Worm (Caenorhabditis elegans) whole organism, L1 larva: ENCODE data around the gene H39E20.1.
"Not testable (repeated sequence)": the region's sequence is repeated elsewhere in the genome, so short reads cannot be mapped to it uniquely, and the experiment has no call there.

Source experiments
- aha-1 ChIP-seq: fragments of 150-350 bp; optimal IDR thresholded peaks from 2 replicates; lab custom pipeline; 2014; ENCODE audit warnings: missing biosample characterization, missing genetic modification characterization
- aly-2 ChIP-seq: fragments of 150-350 bp; optimal IDR thresholded peaks from 2 replicates; lab custom pipeline; 2014; ENCODE audit warnings: missing biosample characterization, missing genetic modification characterization
- ama-1 ChIP-seq: fragments of 150-350 bp; optimal IDR thresholded peaks from 2 replicates; lab custom pipeline; 2014
- blmp-1 ChIP-seq: fragments of 150-350 bp; optimal IDR thresholded peaks from 2 replicates; lab custom pipeline; 2014; ENCODE audit warnings: missing biosample characterization, missing genetic modification characterization
- ceh-82 ChIP-seq, 3 experiments: fragments of 150-350 bp in 1 of 3; sonication (generic microtip) in 2 of 3; optimal IDR thresholded peaks; 2 replicates each; lab custom pipeline; 2014 to 2017; ENCODE audit warnings: missing biosample characterization in 3 of 3, missing genetic modification characterization in 3 of 3
- ceh-88 ChIP-seq: fragments of 200-800 bp; sonication (Bioruptor generic); IDR thresholded peaks from 2 replicates; pipeline ENCODE4 v1.3.6; 2022; ENCODE audit warnings: missing genetic modification characterization, missing compliant biosample characterization
- dpl-1 ChIP-seq, 3 experiments: fragments of 150-350 bp in 2 of 3; sonication (generic microtip) in 1 of 3; optimal IDR thresholded peaks; 2 replicates each; lab custom pipeline; 2014 to 2017; ENCODE audit warnings: missing biosample characterization in 3 of 3, missing genetic modification characterization in 3 of 3, missing genetic modification reagents in 3 of 3
- dsc-1 ChIP-seq: sonication (generic microtip); optimal IDR thresholded peaks from 2 replicates; lab custom pipeline; 2016; ENCODE audit warnings: mild to moderate bottlenecking, missing genetic modification characterization, missing compliant biosample characterization
- efl-1 ChIP-seq, 4 experiments: fragments of 150-350 bp; optimal IDR thresholded peaks in 3 of 4; peaks in 1 of 4; 1 replicate in 1 of 4; 2 replicates in 3 of 4; lab custom pipeline; 2014; ENCODE audit warnings: missing biosample characterization in 2 of 4, missing genetic modification characterization in 2 of 4, missing genetic modification reagents in 2 of 4
- egl-13 ChIP-seq: sonication (generic microtip); optimal IDR thresholded peaks from 2 replicates; lab custom pipeline; 2016; ENCODE audit warnings: missing genotype, missing genetic modification reagents, missing genetic modification characterization, missing compliant biosample characterization
- ets-5 ChIP-seq: fragments of 200-800 bp; sonication (Bioruptor generic); IDR thresholded peaks from 2 replicates; pipeline ENCODE4 v1.3.6; 2022; ENCODE audit warnings: missing genetic modification characterization, missing compliant biosample characterization
- fkh-10 ChIP-seq: sonication (generic microtip); optimal IDR thresholded peaks from 2 replicates; lab custom pipeline; 2017; ENCODE audit warnings: missing biosample characterization, missing genetic modification reagents, missing genetic modification characterization
- fkh-8 ChIP-seq: sonication (generic microtip); optimal IDR thresholded peaks from 2 replicates; lab custom pipeline; 2016; ENCODE audit warnings: mild to moderate bottlenecking, missing genetic modification characterization, missing compliant biosample characterization
- grh-1 ChIP-seq: fragments of 200-800 bp; sonication (Bioruptor generic); IDR thresholded peaks from 2 replicates; pipeline ENCODE4 v1.3.6; 2022; ENCODE audit warnings: missing genetic modification reagents, missing genetic modification characterization, missing compliant biosample characterization
- hlh-4 ChIP-seq: sonication (generic microtip); optimal IDR thresholded peaks from 2 replicates; lab custom pipeline; 2016; ENCODE audit warnings: mild to moderate bottlenecking, missing genetic modification characterization, missing compliant biosample characterization
- hpl-2 ChIP-seq: fragments of 150-350 bp; optimal IDR thresholded peaks from 2 replicates; lab custom pipeline; 2014; ENCODE audit warnings: missing biosample characterization, missing genetic modification reagents, missing genetic modification characterization
- irx-1 ChIP-seq: sonication (generic microtip); optimal IDR thresholded peaks from 2 replicates; lab custom pipeline; 2016; ENCODE audit warnings: missing genetic modification characterization, missing compliant biosample characterization
- isw-1 ChIP-seq: fragments of 200-800 bp; sonication (Bioruptor generic); IDR thresholded peaks from 2 replicates; pipeline ENCODE4 v1.3.6; 2022; ENCODE audit warnings: missing genetic modification characterization, missing compliant biosample characterization
- jun-1 ChIP-seq: fragments of 150-350 bp; optimal IDR thresholded peaks from 2 replicates; lab custom pipeline; 2014; ENCODE audit warnings: missing biosample characterization, missing genetic modification reagents, missing genetic modification characterization
- lin-13 ChIP-seq: fragments of 150-350 bp; optimal IDR thresholded peaks from 2 replicates; lab custom pipeline; 2014; ENCODE audit warnings: missing biosample characterization, missing genetic modification reagents, missing genetic modification characterization
- lin-14 ChIP-seq: fragments of 200-800 bp; sonication (Bioruptor generic); optimal IDR thresholded peaks from 2 replicates; lab custom pipeline; 2018; ENCODE audit warnings: mild to moderate bottlenecking, missing genetic modification characterization, moderate library complexity, missing compliant biosample characterization
- lin-35 ChIP-seq, 2 experiments: fragments of 150-350 bp; optimal IDR thresholded peaks; 2 replicates each; lab custom pipeline; 2014; ENCODE audit warnings: missing biosample characterization in 2 of 2, missing genetic modification characterization in 2 of 2, missing genetic modification reagents in 2 of 2
- lir-3 ChIP-seq: sonication (generic microtip); optimal IDR thresholded peaks from 2 replicates; lab custom pipeline; 2016; ENCODE audit warnings: mild to moderate bottlenecking, missing genetic modification characterization, moderate library complexity, missing compliant biosample characterization; ENCODE audit not compliant: poor library complexity
- mab-9 ChIP-seq: fragments of 200-800 bp; sonication (Bioruptor generic); IDR thresholded peaks from 2 replicates; pipeline ENCODE4 v1.3.6; 2022; ENCODE audit warnings: missing genetic modification reagents, missing genetic modification characterization, missing compliant biosample characterization
- mdl-1 ChIP-seq, 2 experiments: fragments of 150-350 bp; optimal IDR thresholded peaks; 2 replicates each; lab custom pipeline; 2014 to 2017; ENCODE audit warnings: missing biosample characterization in 2 of 2, missing genetic modification characterization in 2 of 2, inconsistent platforms in 1 of 2
- mep-1 ChIP-seq: fragments of 150-350 bp; optimal IDR thresholded peaks from 2 replicates; lab custom pipeline; 2014; ENCODE audit warnings: missing biosample characterization, missing genetic modification characterization
- nhr-28 ChIP-seq: fragments of 150-350 bp; optimal IDR thresholded peaks from 2 replicates; lab custom pipeline; 2014; ENCODE audit warnings: missing biosample characterization, missing genetic modification characterization
- nhr-47 ChIP-seq: sonication (generic microtip); optimal IDR thresholded peaks from 2 replicates; lab custom pipeline; 2016; ENCODE audit warnings: mild to moderate bottlenecking, missing genetic modification characterization, moderate library complexity, missing compliant biosample characterization
- nhr-71 ChIP-seq: sonication (generic microtip); optimal IDR thresholded peaks from 2 replicates; lab custom pipeline; 2016; ENCODE audit warnings: mild to moderate bottlenecking, missing genetic modification characterization, moderate library complexity, missing compliant biosample characterization
- nhr-85 ChIP-seq: sonication (generic microtip); peaks from one replicate; lab custom pipeline; 2016; ENCODE audit warnings: missing genetic modification characterization, inconsistent platforms, missing compliant biosample characterization
- nhr-90 ChIP-seq: sonication (generic microtip); optimal IDR thresholded peaks from 2 replicates; lab custom pipeline; 2016; ENCODE audit warnings: mild to moderate bottlenecking, missing genetic modification characterization, missing compliant biosample characterization; ENCODE audit not compliant: poor library complexity
- pax-3 ChIP-seq: fragments of 200-800 bp; sonication (Bioruptor generic); optimal IDR thresholded peaks from 2 replicates; lab custom pipeline; 2018; ENCODE audit warnings: mild to moderate bottlenecking, missing genetic modification characterization, moderate library complexity, missing compliant biosample characterization
- rnt-1 ChIP-seq: sonication (generic microtip); optimal IDR thresholded peaks from 2 replicates; lab custom pipeline; 2016; ENCODE audit warnings: mild to moderate bottlenecking, missing genetic modification characterization, moderate library complexity, missing compliant biosample characterization
- skn-1 ChIP-seq: fragments of 150-350 bp; optimal IDR thresholded peaks from 2 replicates; lab custom pipeline; 2014; ENCODE audit warnings: missing biosample characterization, missing genetic modification characterization
- snu-23 ChIP-seq: sonication (generic microtip); optimal IDR thresholded peaks from 2 replicates; lab custom pipeline; 2016; ENCODE audit warnings: missing genetic modification characterization, missing compliant biosample characterization
- sup-37 ChIP-seq: fragments of 200-800 bp; sonication (Bioruptor generic); optimal IDR thresholded peaks from 2 replicates; lab custom pipeline; 2018; ENCODE audit warnings: mild to moderate bottlenecking, missing genetic modification characterization, missing compliant biosample characterization
- tbx-2 ChIP-seq: sonication (generic microtip); optimal IDR thresholded peaks from 2 replicates; lab custom pipeline; 2016; ENCODE audit warnings: missing genetic modification characterization, missing compliant biosample characterization
- unc-130 ChIP-seq: fragments of 150-350 bp; optimal IDR thresholded peaks from 2 replicates; lab custom pipeline; 2017; ENCODE audit warnings: missing biosample characterization, missing genetic modification characterization, inconsistent platforms
- zip-4 ChIP-seq: fragments of 200-800 bp; sonication (Bioruptor generic); optimal IDR thresholded peaks from 2 replicates; lab custom pipeline; 2018; ENCODE audit warnings: mild to moderate bottlenecking, missing genetic modification characterization, moderate library complexity, missing compliant biosample characterization

The H39E20.1 gene

DNA sequence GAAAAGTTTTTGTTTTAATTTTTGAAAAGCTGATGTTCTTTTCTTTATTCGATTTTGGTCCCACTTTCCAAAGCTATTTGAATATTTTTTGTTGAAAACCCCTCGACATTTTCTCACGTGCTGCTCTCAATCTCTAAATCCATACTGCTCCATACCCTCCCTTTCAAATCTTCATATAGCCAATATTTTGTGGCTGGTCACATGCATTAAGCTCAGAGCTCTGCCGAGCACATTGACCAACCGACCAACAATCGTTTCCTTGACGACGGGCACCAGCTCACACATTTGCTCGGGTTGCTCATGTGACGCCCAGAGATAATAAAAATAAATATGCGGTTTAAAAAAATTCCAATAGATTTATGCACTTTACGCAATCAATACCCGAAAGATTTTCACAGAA, 41.5 kb upstream of the H39E20.1 start (continued):
- TF ChIP-seq mdl-1 (tag; optimal IDR thresholded peaks at IDR 0.05; lab: Kevin White, UChicago) (peak in 1 of 2 experiments; percentile 8), ceh-88 (GFP tag; lab: Robert Waterston, UW) (no peak), egl-13 (tag; lab: Kevin White, UChicago) (peak; percentile 44), skn-1 (tag; lab: Kevin White, UChicago) (peak; percentile 34), nhr-85 (no peak), fkh-10 (peak; percentile 57), aly-2 (tag; lab: Kevin White, UChicago) (no peak)
- TF ChIP-seq, all 84 proteins: peak for 20

DNA sequence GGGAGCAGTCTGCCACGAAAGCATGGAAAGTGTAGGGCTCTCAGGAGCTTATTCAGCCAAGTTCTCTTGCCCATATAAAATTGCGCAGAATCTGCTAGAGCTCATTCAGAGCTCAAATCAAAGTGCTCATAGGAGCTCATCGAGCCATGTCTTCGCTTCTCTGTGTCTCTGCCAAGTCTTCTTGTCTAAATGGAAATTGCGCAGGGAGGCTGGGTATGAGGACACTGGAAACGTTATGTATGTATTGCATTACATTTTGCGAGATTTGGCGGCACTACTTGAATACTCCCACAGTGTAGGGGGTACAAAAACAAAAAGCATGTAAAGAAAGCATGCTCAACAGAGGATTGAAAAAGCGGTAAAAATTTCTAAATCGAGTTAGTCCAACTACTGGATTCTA, 39.7 kb upstream of the H39E20.1 start:
- peak; percentile 43 for TF ChIP-seq fkh-8 (tag; lab: Kevin White, UChicago)
- no peak for TF ChIP-seq ama-1 (lab: Kevin White, UChicago)
- TF ChIP-seq nhr-47, result peak; percentile 68
- peak; percentile 9 for TF ChIP-seq rnt-1 (tag; lab: Kevin White, UChicago)
- peak; percentile 22 for TF ChIP-seq skn-1 (tag; lab: Kevin White, UChicago)
- peak; percentile 18 for TF ChIP-seq snu-23 (GFP tag; lab: Kevin White, UChicago)
- peak; percentile 1 for TF ChIP-seq jun-1
- peak; percentile 55 for TF ChIP-seq fkh-10
- TF ChIP-seq sup-37 (GFP tag; lab: Kevin White, UChicago), result no peak
- peak; percentile 4 for TF ChIP-seq mep-1
- peak; percentile 11 for TF ChIP-seq tbx-2
- peak; percentile 10 to 57 (median 21) for TF ChIP-seq ceh-82 (tag; optimal IDR thresholded peaks at IDR 0.05; lab: Kevin White, UChicago)
- TF ChIP-seq dsc-1, result peak; percentile 53
- no peak for TF ChIP-seq aha-1
- TF ChIP-seq efl-1 (optimal IDR thresholded peaks at IDR 0.05; lab: Kevin White, UChicago), result peak in 1 of 2 experiments; percentile 17
- TF ChIP-seq efl-1 (GFP tag; optimal IDR thresholded peaks at IDR 0.05 in 1 of 2; lab: Kevin White, UChicago), result peak in 1 of 2 experiments; percentile 70

DNA sequence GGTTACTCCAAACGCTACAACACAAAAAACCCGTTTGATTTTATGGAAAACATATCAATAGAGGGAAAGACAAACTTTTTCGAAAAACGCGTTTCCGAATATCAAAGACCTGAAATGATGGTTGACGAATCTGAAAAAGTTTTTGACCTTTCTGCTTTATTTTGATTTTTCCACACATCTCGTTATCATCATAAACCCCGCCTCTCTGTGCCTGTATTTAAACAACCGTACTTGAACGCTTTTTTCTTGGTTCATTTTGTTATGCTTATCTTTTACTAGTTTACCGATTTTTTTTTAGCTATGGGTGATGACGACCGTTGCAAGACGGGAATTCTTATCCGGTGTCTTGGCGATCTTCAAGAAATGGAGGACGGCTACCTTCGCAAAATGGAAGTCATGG, 33.3 kb upstream of the H39E20.1 start, which contains the start of gene F19G12.1:
TSS of gene F19G12.1 (plus strand) at position 301 of the 400 bp plus-strand sequence.
- not testable (repeated sequence) for TF ChIP-seq grh-1 (GFP tag; lab: Robert Waterston, UW); unc-130 (tag; lab: Kevin White, UChicago); fkh-8 (tag; lab: Kevin White, UChicago)

DNA sequence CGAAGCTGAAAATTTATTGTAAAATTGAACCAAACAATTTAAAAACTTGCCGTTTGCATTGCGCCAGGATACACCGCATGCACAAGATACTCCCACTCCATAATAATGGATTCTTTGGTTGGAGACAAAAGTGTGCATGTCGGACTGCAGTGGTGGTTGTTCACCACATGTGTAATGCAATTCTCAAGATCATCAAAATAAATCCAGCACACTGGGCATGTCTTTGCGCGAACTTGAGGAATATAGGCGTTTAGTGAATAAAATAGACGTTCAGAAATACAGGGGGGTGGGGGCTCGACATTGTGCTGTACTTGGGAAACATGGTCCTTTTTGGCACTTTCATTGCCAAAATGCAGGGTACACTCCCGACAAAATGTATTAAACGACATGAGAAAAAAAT, 29.0 kb upstream of the H39E20.1 start, which contains the start of gene F19G12.11:
TSS of gene F19G12.11 (minus strand) at position 101 of the 400 bp plus-strand sequence.
- TF ChIP-seq irx-1 (tag; lab: Kevin White, UChicago), result no peak
- TF ChIP-seq lir-3 (tag; lab: Kevin White, UChicago), result no peak
- TF ChIP-seq nhr-90 (tag; lab: Kevin White, UChicago), result no peak
- TF ChIP-seq dpl-1 (GFP tag; optimal IDR thresholded peaks at IDR 0.05; lab: Kevin White, UChicago), result no peak
- TF ChIP-seq efl-1 (optimal IDR thresholded peaks at IDR 0.05; lab: Kevin White, UChicago), result no peak
- TF ChIP-seq efl-1 (GFP tag; optimal IDR thresholded peaks at IDR 0.05 in 1 of 2; lab: Kevin White, UChicago), result no peak
- TF ChIP-seq blmp-1 (tag; lab: Kevin White, UChicago), result no peak
- TF ChIP-seq nhr-71 (tag; lab: Kevin White, UChicago), result no peak
- no peak for TF ChIP-seq mab-9
- TF ChIP-seq hlh-4 (tag; lab: Kevin White, UChicago), result no peak
- TF ChIP-seq zip-4 (GFP tag; lab: Kevin White, UChicago), result no peak
- TF ChIP-seq nhr-85, result no peak
- no peak for TF ChIP-seq lin-13 (GFP tag; lab: Kevin White, UChicago)
- TF ChIP-seq nhr-47, result no peak
- no peak for TF ChIP-seq isw-1 (GFP tag; lab: Robert Waterston, UW)
- no peak for TF ChIP-seq pax-3
- no peak for TF ChIP-seq hpl-2
- no peak for TF ChIP-seq nhr-28 (tag; lab: Kevin White, UChicago)
- TF ChIP-seq lin-35 (GFP tag; optimal IDR thresholded peaks at IDR 0.05; lab: Kevin White, UChicago), result no peak
- TF ChIP-seq lin-14 (GFP tag; lab: Kevin White, UChicago), result no peak
- no peak for TF ChIP-seq ets-5 (GFP tag; lab: Robert Waterston, UW)
